Worm (Caenorhabditis elegans) whole organism, young adult: ENCODE measurements around the gene vang-1.

ENCODE experiments used
- B0261.1 ChIP-seq: sonication (generic microtip); optimal IDR thresholded peaks from 2 replicates; lab custom pipeline; 2016; ENCODE audit warnings: mild to moderate bottlenecking, missing genetic modification characterization, moderate library complexity, missing compliant biosample characterization
- F52B5.7 ChIP-seq: sonication (generic microtip); optimal IDR thresholded peaks from 2 replicates; lab custom pipeline; 2016; ENCODE audit warnings: mild to moderate bottlenecking, missing genetic modification characterization, missing compliant biosample characterization
- ama-1 ChIP-seq, 3 experiments: fragments of 150-350 bp in 1 of 3; sonication (generic microtip) in 2 of 3; optimal IDR thresholded peaks; 2 replicates each; lab custom pipeline; 2014 to 2018; ENCODE audit warnings: missing biosample characterization in 2 of 3, missing genetic modification characterization in 2 of 3, missing genetic modification reagents in 2 of 3
- aptf-2 ChIP-seq: fragments of 200-800 bp; sonication (Bioruptor generic); conservative IDR thresholded peaks from 2 replicates; pipeline ENCODE4 v1.3.6; 2022; ENCODE audit warnings: missing genetic modification reagents, missing genetic modification characterization, missing compliant biosample characterization
- ccch-3 ChIP-seq: fragments of 200-800 bp; sonication (Bioruptor generic); optimal IDR thresholded peaks from 2 replicates; lab custom pipeline; 2018; ENCODE audit warnings: mild to moderate bottlenecking, missing genetic modification characterization, missing compliant biosample characterization
- dpff-1 ChIP-seq: sonication (generic microtip); optimal IDR thresholded peaks from 2 replicates; lab custom pipeline; 2017; ENCODE audit warnings: mild to moderate bottlenecking, missing genetic modification characterization, missing compliant biosample characterization
- dpl-1 ChIP-seq: fragments of 150-350 bp; optimal IDR thresholded peaks from 2 replicates; lab custom pipeline; 2014; ENCODE audit warnings: missing biosample characterization, missing genetic modification reagents, missing genetic modification characterization
- hmg-1.2 ChIP-seq: fragments of 200-800 bp; sonication (Bioruptor generic); IDR thresholded peaks from 2 replicates; pipeline ENCODE4 v1.3.6; 2022; ENCODE audit warnings: missing genetic modification reagents, missing genetic modification characterization, missing compliant biosample characterization
- hmg-20 ChIP-seq: fragments of 200-800 bp; sonication (Bioruptor generic); IDR thresholded peaks from 2 replicates; pipeline ENCODE4 v1.3.6; 2022; ENCODE audit warnings: missing genetic modification reagents, missing genetic modification characterization, missing compliant biosample characterization
- lin-26 ChIP-seq: fragments of 200-800 bp; sonication (Bioruptor generic); IDR thresholded peaks from 2 replicates; pipeline ENCODE4 v1.3.6; 2022; ENCODE audit warnings: missing genetic modification reagents, missing genetic modification characterization, missing compliant biosample characterization
- nfya-1 ChIP-seq: sonication (generic microtip); optimal IDR thresholded peaks from 2 replicates; lab custom pipeline; 2017; ENCODE audit warnings: antibody characterized with exemption, missing compliant biosample characterization, missing genetic modification characterization, borderline replicate concordance; ENCODE audit not compliant: insufficient read depth
- pbrm-1 ChIP-seq: fragments of 200-800 bp; sonication (Bioruptor generic); IDR thresholded peaks from 2 replicates; pipeline ENCODE4 v1.3.6; 2022; ENCODE audit warnings: missing genetic modification reagents, missing genetic modification characterization, missing compliant biosample characterization
- snpc-4 ChIP-seq, 5 experiments: fragments of 150-350 bp in 1 of 5; sonication (generic microtip) in 4 of 5; optimal IDR thresholded peaks; 2 replicates each; lab custom pipeline; 2014 to 2018; ENCODE audit warnings: missing genetic modification characterization in 5 of 5, missing biosample characterization in 3 of 5, antibody characterized with exemption in 2 of 5, mild to moderate bottlenecking in 2 of 5, missing compliant biosample characterization in 2 of 5, missing genotype in 2 of 5, moderate library complexity in 2 of 5, missing genetic modification reagents in 1 of 5

- TF ChIP-seq nfya-1 (tag; lab: Kevin White, UChicago) (no peak), ccch-3 (GFP tag; lab: Kevin White, UChicago) (no peak), ama-1 (optimal IDR thresholded peaks at IDR 0.05; lab: Kevin White, UChicago) (no peak), ama-1 (GFP tag; optimal IDR thresholded peaks at IDR 0.05; lab: Kevin White, UChicago) (no peak), B0261.1 (tag; lab: Kevin White, UChicago) (no peak), dpl-1 (GFP tag; lab: Kevin White, UChicago) (no peak), pbrm-1 (GFP tag; lab: Robert Waterston, UW) (no peak), lin-26 (no peak), snpc-4 (GFP tag; optimal IDR thresholded peaks at IDR 0.05; lab: Kevin White, UChicago) (no peak), snpc-4 (tag; optimal IDR thresholded peaks at IDR 0.05; lab: Kevin White, UChicago) (no peak), hmg-20 (GFP tag; lab: Robert Waterston, UW) (no peak), hmg-1.2 (GFP tag; lab: Robert Waterston, UW) (no peak), F52B5.7 (tag; lab: Kevin White, UChicago) (no peak), dpff-1 (tag; lab: Kevin White, UChicago) (no peak), aptf-2 (GFP tag; lab: Robert Waterston, UW) (no peak)
Observed at ce11 chrX:2858380-2858779, 27.3 kb upstream of the vang-1 start.
